Worm (Caenorhabditis elegans) whole organism, L3 larva: ENCODE measurements around the gene srw-77.

ENCODE experiments used
- R02D3.7 ChIP-seq: fragments of 150-350 bp; optimal IDR thresholded peaks from 2 replicates; lab custom pipeline; 2014; ENCODE audit warnings: missing biosample characterization, missing genetic modification characterization
- ZK546.5 ChIP-seq: sonication (generic microtip); optimal IDR thresholded peaks from 2 replicates; lab custom pipeline; 2017; ENCODE audit warnings: missing biosample characterization, missing genetic modification characterization
- ama-1 ChIP-seq: fragments of 150-350 bp; optimal IDR thresholded peaks from 2 replicates; lab custom pipeline; 2018
- ceh-82 ChIP-seq: fragments of 150-350 bp; optimal IDR thresholded peaks from 2 replicates; lab custom pipeline; 2014; ENCODE audit warnings: missing biosample characterization, missing genetic modification characterization
- ceh-9 ChIP-seq: sonication (generic microtip); optimal IDR thresholded peaks from 2 replicates; lab custom pipeline; 2018; ENCODE audit warnings: missing biosample characterization, missing genetic modification characterization
- daf-12 ChIP-seq: fragments of 150-350 bp; optimal IDR thresholded peaks from 2 replicates; lab custom pipeline; 2014; ENCODE audit warnings: missing biosample characterization, missing genetic modification reagents, missing genetic modification characterization
- egl-27 ChIP-seq: sonication (generic microtip); optimal IDR thresholded peaks from 4 replicates; lab custom pipeline; 2017; ENCODE audit warnings: missing biosample characterization, missing genetic modification reagents, missing genetic modification characterization
- elt-2 ChIP-seq: sonication (generic microtip); optimal IDR thresholded peaks from 2 replicates; lab custom pipeline; 2016; ENCODE audit warnings: missing genetic modification reagents, mild to moderate bottlenecking, missing genetic modification characterization, missing compliant biosample characterization
- elt-3 ChIP-seq, 3 experiments: fragments of 150-350 bp in 1 of 3; sonication (generic microtip) in 2 of 3; optimal IDR thresholded peaks; 2 replicates in 2 of 3; 4 replicates in 1 of 3; lab custom pipeline; 2014 to 2017; ENCODE audit warnings: missing biosample characterization in 3 of 3, missing genetic modification characterization in 3 of 3
- eor-1 ChIP-seq, 2 experiments: fragments of 150-350 bp; optimal IDR thresholded peaks; 2 replicates each; lab custom pipeline; 2014 to 2018; ENCODE audit warnings: missing biosample characterization in 2 of 2, missing genetic modification characterization in 2 of 2
- fkh-10 ChIP-seq: sonication (generic microtip); optimal IDR thresholded peaks from 2 replicates; lab custom pipeline; 2017; ENCODE audit warnings: missing biosample characterization, missing genetic modification reagents, missing genetic modification characterization
- fkh-2 ChIP-seq: fragments of 150-350 bp; optimal IDR thresholded peaks from 2 replicates; lab custom pipeline; 2014; ENCODE audit warnings: missing biosample characterization, missing genetic modification reagents, missing genetic modification characterization
- jun-1 ChIP-seq: fragments of 150-350 bp; optimal IDR thresholded peaks from 2 replicates; lab custom pipeline; 2014; ENCODE audit warnings: missing biosample characterization, missing genetic modification reagents, missing genetic modification characterization
- lin-15B ChIP-seq: fragments of 150-350 bp; optimal IDR thresholded peaks from 2 replicates; lab custom pipeline; 2014; ENCODE audit warnings: missing biosample characterization, missing genetic modification characterization
- lin-39 ChIP-seq: fragments of 150-350 bp; optimal IDR thresholded peaks from 2 replicates; lab custom pipeline; 2018; ENCODE audit warnings: missing biosample characterization, missing genetic modification reagents, missing genetic modification characterization
- lsy-12 ChIP-seq: sonication (generic microtip); optimal IDR thresholded peaks from 2 replicates; lab custom pipeline; 2016; ENCODE audit warnings: mild to moderate bottlenecking, missing genetic modification characterization, missing compliant biosample characterization
- nfya-1 ChIP-seq: sonication (generic microtip); optimal IDR thresholded peaks from 2 replicates; lab custom pipeline; 2017; ENCODE audit warnings: missing genetic modification characterization, mild to moderate bottlenecking, missing compliant biosample characterization, antibody characterized with exemption, moderate library complexity; ENCODE audit not compliant: insufficient read depth
- nhr-11 ChIP-seq: fragments of 150-350 bp; optimal IDR thresholded peaks from 2 replicates; lab custom pipeline; 2014; ENCODE audit warnings: missing biosample characterization, missing genetic modification characterization
- nhr-12 ChIP-seq: fragments of 150-350 bp; optimal IDR thresholded peaks from 2 replicates; lab custom pipeline; 2014; ENCODE audit warnings: missing biosample characterization, missing genetic modification characterization
- nhr-237 ChIP-seq: fragments of 150-350 bp; optimal IDR thresholded peaks from 2 replicates; lab custom pipeline; 2014; ENCODE audit warnings: missing biosample characterization, missing genetic modification characterization
- nhr-28 ChIP-seq: fragments of 150-350 bp; optimal IDR thresholded peaks from 2 replicates; lab custom pipeline; 2014; ENCODE audit warnings: missing biosample characterization, missing genetic modification characterization
- nhr-43 ChIP-seq: sonication (generic microtip); optimal IDR thresholded peaks from 2 replicates; lab custom pipeline; 2016; ENCODE audit warnings: mild to moderate bottlenecking, missing genetic modification characterization, missing compliant biosample characterization; ENCODE audit not compliant: poor library complexity, severe bottlenecking
- nhr-67 ChIP-seq: fragments of 150-350 bp; optimal IDR thresholded peaks from 2 replicates; lab custom pipeline; 2014; ENCODE audit warnings: missing biosample characterization, missing genetic modification characterization
- nhr-76 ChIP-seq: fragments of 150-350 bp; sonication (generic microtip); optimal IDR thresholded peaks from 5 replicates; lab custom pipeline; 2014; ENCODE audit warnings: missing biosample characterization, missing genetic modification characterization
- pha-4 ChIP-seq: fragments of 150-350 bp; optimal IDR thresholded peaks from 2 replicates; lab custom pipeline; 2014; ENCODE audit warnings: missing biosample characterization, missing genetic modification reagents, missing genetic modification characterization
- pqm-1 ChIP-seq: fragments of 150-350 bp; optimal IDR thresholded peaks from 2 replicates; lab custom pipeline; 2017; ENCODE audit warnings: missing biosample characterization, missing genetic modification characterization, inconsistent platforms
- sea-2 ChIP-seq: fragments of 150-350 bp; sonication (generic microtip); optimal IDR thresholded peaks from 4 replicates; lab custom pipeline; 2014; ENCODE audit warnings: missing biosample characterization, missing genetic modification reagents, missing genetic modification characterization
- snpc-4 ChIP-seq: fragments of 150-350 bp; optimal IDR thresholded peaks from 2 replicates; lab custom pipeline; 2014; ENCODE audit warnings: missing biosample characterization, missing genetic modification characterization
- tbx-2 ChIP-seq: sonication (generic microtip); optimal IDR thresholded peaks from 2 replicates; lab custom pipeline; 2016; ENCODE audit warnings: mild to moderate bottlenecking, missing genetic modification characterization, missing compliant biosample characterization
- unc-62 ChIP-seq: fragments of 150-350 bp; sonication (generic microtip); optimal IDR thresholded peaks from 4 replicates; lab custom pipeline; 2014; ENCODE audit warnings: missing biosample characterization, missing genetic modification reagents, missing genetic modification characterization
- ztf-11 ChIP-seq: fragments of 150-350 bp; optimal IDR thresholded peaks from 2 replicates; lab custom pipeline; 2014; ENCODE audit warnings: missing biosample characterization, missing genetic modification characterization

srw-77 gene

DNA sequence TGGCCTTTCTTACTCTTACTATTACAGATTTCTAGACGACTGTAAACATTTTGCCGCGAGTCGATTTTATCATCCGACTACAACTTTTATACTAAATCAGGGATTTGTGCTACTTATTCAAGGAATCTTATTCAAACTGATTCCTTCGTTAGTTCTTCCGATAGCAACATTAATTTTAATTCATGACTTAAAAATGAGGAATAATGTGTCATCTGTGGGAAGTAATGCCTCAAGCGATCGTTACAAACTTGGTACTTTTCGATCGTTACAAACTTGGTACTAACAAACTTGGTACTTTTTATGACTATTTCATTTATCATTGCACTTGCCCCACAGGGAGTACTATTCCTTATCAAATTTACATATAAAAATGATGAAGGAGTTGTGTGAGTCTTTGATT lies 26.0 kb downstream of the srw-77 start, which contains the start of gene Y70C5A.4:
Y70C5A.4 (plus strand) TSS at position 301 of the 400 bp plus-strand sequence.
- TF ChIP-seq ZK546.5 (no peak), ceh-82 (tag; lab: Kevin White, UChicago) (no peak), elt-3 (tag; optimal IDR thresholded peaks at IDR 0.05; lab: Kevin White, UChicago) (no peak), lsy-12 (tag; lab: Kevin White, UChicago) (no peak), nfya-1 (tag; lab: Kevin White, UChicago) (no peak), pqm-1 (tag; lab: Kevin White, UChicago) (no peak), ama-1 (lab: Kevin White, UChicago) (no peak), eor-1 (tag; optimal IDR thresholded peaks at IDR 0.05; lab: Kevin White, UChicago) (no peak), nhr-237 (tag; lab: Kevin White, UChicago) (no peak)
- TF ChIP-seq, all 47 proteins: peak for 0

- TF ChIP-seq jun-1 (no peak), sea-2 (no peak), nhr-12 (no peak), pqm-1 (tag; lab: Kevin White, UChicago) (peak; percentile 33), pha-4 (peak; percentile 66), elt-2 (tag; lab: Kevin White, UChicago) (peak; percentile 76)
These were observed 32.6 kb downstream of the srw-77 start, which contains the start of gene srw-54 for ce11 chrV:16610791-16611385. srw-54 (plus strand) TSS chrV:16611335.

DNA sequence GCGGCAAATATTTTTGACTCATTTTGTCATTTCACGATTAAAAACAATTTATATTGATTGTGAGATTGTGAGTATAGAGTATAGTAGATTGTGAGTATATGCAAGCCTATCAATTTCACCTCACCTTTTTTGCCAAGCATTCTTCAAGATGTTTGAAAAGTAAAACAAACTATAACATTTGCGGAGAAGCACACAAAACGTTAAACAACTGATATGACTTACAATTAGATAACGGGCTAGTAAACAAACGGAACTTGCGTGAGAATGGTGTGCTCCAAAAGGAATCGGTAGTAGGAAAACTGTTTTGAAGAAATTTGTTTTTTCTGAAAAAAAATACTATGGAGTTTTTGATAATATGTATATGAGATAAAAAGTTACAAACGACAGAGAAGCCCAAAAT lies 33.4 kb downstream of the srw-77 start:
- TF ChIP-seq jun-1 (peak; percentile 48), snpc-4 (tag; lab: Kevin White, UChicago) (no peak), ama-1 (lab: Kevin White, UChicago) (no peak), elt-2 (tag; lab: Kevin White, UChicago) (peak; percentile 87), pqm-1 (tag; lab: Kevin White, UChicago) (peak; percentile 78), nhr-12 (no peak), pha-4 (peak; percentile 48)

ce11 chrV:16608478-16608877 lies 35.0 kb downstream of the srw-77 start:
- TF ChIP-seq nhr-67 (tag; lab: Kevin White, UChicago) (no peak), pha-4 (peak; percentile 56), nhr-43 (tag; lab: Kevin White, UChicago) (no peak), jun-1 (peak; percentile 63), ZK546.5 (no peak), unc-62 (no peak), ztf-11 (tag; lab: Kevin White, UChicago) (no peak), elt-2 (tag; lab: Kevin White, UChicago) (peak; percentile 59), nhr-12 (no peak), lsy-12 (tag; lab: Kevin White, UChicago) (no peak), fkh-10 (GFP tag; lab: Kevin White, UChicago) (no peak), pqm-1 (tag; lab: Kevin White, UChicago) (peak; percentile 81), egl-27 (no peak), ceh-9 (tag; lab: Kevin White, UChicago) (no peak), nhr-237 (tag; lab: Kevin White, UChicago) (no peak), R02D3.7 (tag; lab: Kevin White, UChicago) (no peak), lin-15B (tag; lab: Kevin White, UChicago) (no peak), fkh-2 (tag; lab: Kevin White, UChicago) (no peak)

DNA sequence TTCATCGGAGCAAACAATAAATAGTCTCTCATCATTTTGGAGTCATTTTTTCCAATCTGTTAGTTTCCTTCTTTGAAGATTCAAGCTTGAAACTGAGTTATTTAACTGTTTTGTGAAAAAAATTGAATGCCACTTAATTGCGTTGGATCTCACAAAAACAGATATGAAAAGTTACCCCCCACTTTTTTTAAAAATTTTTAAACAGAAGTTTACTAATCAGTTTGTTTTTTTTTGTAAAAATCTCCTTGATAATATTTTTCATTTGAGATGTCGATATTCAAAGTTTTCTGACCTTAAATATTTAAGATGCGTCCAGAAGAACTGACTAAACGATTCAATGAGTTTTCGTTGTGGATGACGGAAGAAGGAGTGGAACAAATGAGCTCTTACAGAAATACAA lies 37.1 kb downstream of the srw-77 start, which contains the start of gene Y32B12C.1:
Y32B12C.1 (plus strand) TSS at position 301 of the 400 bp plus-strand sequence.
- no peak for TF ChIP-seq nhr-67 (tag; lab: Kevin White, UChicago)
- no peak for TF ChIP-seq ceh-9 (tag; lab: Kevin White, UChicago)
- no peak for TF ChIP-seq nhr-28
- no peak for TF ChIP-seq nhr-43 (tag; lab: Kevin White, UChicago)
- no peak for TF ChIP-seq pqm-1 (tag; lab: Kevin White, UChicago)
- TF ChIP-seq eor-1 (tag; optimal IDR thresholded peaks at IDR 0.05; lab: Kevin White, UChicago), result no peak
- TF ChIP-seq R02D3.7 (tag; lab: Kevin White, UChicago), result no peak
- TF ChIP-seq nhr-76 (tag; lab: Kevin White, UChicago), result no peak
- no peak for TF ChIP-seq nhr-11 (tag; lab: Kevin White, UChicago)
- no peak for TF ChIP-seq tbx-2 (tag; lab: Kevin White, UChicago)

ce11 chrV:16605463-16605862 lies 38.0 kb downstream of the srw-77 start:
- no peak for TF ChIP-seq lin-39 (tag; lab: Kevin White, UChicago)
- peak; percentile 50 for TF ChIP-seq elt-2 (tag; lab: Kevin White, UChicago)
- no peak for TF ChIP-seq daf-12 (tag; lab: Kevin White, UChicago)
- peak; percentile 0 for TF ChIP-seq pqm-1 (tag; lab: Kevin White, UChicago)
- no peak for TF ChIP-seq nfya-1 (tag; lab: Kevin White, UChicago)
